Worm (Caenorhabditis elegans): ENCODE results near the gene Y105C5A.9.
"Not testable (repeated sequence)": the region's sequence is repeated elsewhere in the genome, so short reads cannot be mapped to it uniquely, and the experiment has no call there.

The Y105C5A.9 gene

ce11 chrIV:15681445-15681844 is 50.1 kb downstream of the Y105C5A.9 start, which contains the start of gene Y105C5A.26:
TSS of gene Y105C5A.26 (minus strand) at chrIV:15681545.
- not testable (repeated sequence) for TF ChIP-seq nhr-76, lin-15B, hlh-11 (tag; optimal IDR thresholded peaks at IDR 0.05)

Measured in whole organism, L4 larva.